Fruit fly (Drosophila melanogaster): ENCODE results near the gene Gr93b.

Gene Gr93b

dm6 chr3R:21887588-21888007 lies 44.0 kb upstream of the Gr93b start (continued):
- TF ChIP-seq YL-1 (GFP tag; optimal IDR thresholded peaks at IDR 0.05) (no peak), sob (GFP tag; IDR thresholded peaks at IDR 0.05) (no peak), CG7963 (GFP tag; IDR thresholded peaks at IDR 0.05; ENCODE audit: partially characterized antibody) (no peak), Stat92E (GFP tag; optimal IDR thresholded peaks at IDR 0.05) (no peak), CG14860 (GFP tag; IDR thresholded peaks at IDR 0.05; ENCODE audit: partially characterized antibody) (no peak), CG1024 (GFP tag; IDR thresholded peaks at IDR 0.05) (no peak), Sry-β (GFP tag; optimal IDR thresholded peaks at IDR 0.05) (no peak), gem (tag; optimal IDR thresholded peaks at IDR 0.05) (peak; percentile 36), hbn (GFP tag; IDR thresholded peaks at IDR 0.05; ENCODE audit: partially characterized antibody) (no peak), lola (GFP tag; optimal IDR thresholded peaks at IDR 0.05) (peak in 1 of 3 experiments; percentile 56), TFAM (GFP tag; optimal IDR thresholded peaks at IDR 0.05) (no peak), wdn (GFP tag; IDR thresholded peaks at IDR 0.05) (no peak), dm (GFP tag; optimal IDR thresholded peaks at IDR 0.05) (no peak), yki (optimal IDR thresholded peaks at IDR 0.05) (no peak), CG18011 (GFP tag; optimal IDR thresholded peaks at IDR 0.05) (no peak), odd (GFP tag; optimal IDR thresholded peaks at IDR 0.05) (no peak), Hr39 (optimal IDR thresholded peaks at IDR 0.05) (no peak), CG13287 (GFP tag; IDR thresholded peaks at IDR 0.05; ENCODE audit: partially characterized antibody) (no peak), Atf6 (GFP tag; IDR thresholded peaks at IDR 0.05) (peak; percentile 31; the same call in 1 of the 2 replicates), jigr1 (GFP tag; IDR thresholded peaks at IDR 0.05) (no peak), Sox100B (GFP tag; optimal IDR thresholded peaks at IDR 0.05) (peak; percentile 12), CG12769 (tag; optimal IDR thresholded peaks at IDR 0.05) (no peak), Abd-B (GFP tag; optimal IDR thresholded peaks at IDR 0.05) (no peak), ranshi (GFP tag; IDR thresholded peaks at IDR 0.05) (peak; percentile 53), sr (GFP tag; IDR thresholded peaks at IDR 0.05) (no peak), sug (tag; optimal IDR thresholded peaks at IDR 0.05) (no peak), CG17802 (tag; optimal IDR thresholded peaks at IDR 0.05) (no peak), CG7372 (GFP tag; IDR thresholded peaks at IDR 0.05) (no peak), CG8388 (GFP tag; optimal IDR thresholded peaks at IDR 0.05) (peak; percentile 32), CG13775 (GFP tag; optimal IDR thresholded peaks at IDR 0.05) (peak; percentile 10), so (GFP tag; IDR thresholded peaks at IDR 0.05) (no peak), CG4328 (GFP tag; optimal IDR thresholded peaks at IDR 0.05) (no peak), tgo (GFP tag; IDR thresholded peaks at IDR 0.05) (peak; percentile 36; the same call in 1 of the 3 replicates), CG3847 (GFP tag; IDR thresholded peaks at IDR 0.05) (no peak), CG17359 (tag; optimal IDR thresholded peaks at IDR 0.05) (peak; percentile 45), CG18619 (GFP tag; optimal IDR thresholded peaks at IDR 0.05) (no peak), cad (GFP tag; optimal IDR thresholded peaks at IDR 0.05) (no peak), CG17361 (GFP tag; IDR thresholded peaks at IDR 0.05) (peak; percentile 85), HLH54F (GFP tag; optimal IDR thresholded peaks at IDR 0.05) (no peak), ssp (GFP tag; IDR thresholded peaks at IDR 0.05) (peak; percentile 34; the same call in 1 of the 2 replicates), Kr (GFP tag; optimal IDR thresholded peaks at IDR 0.05) (no peak), Fer3 (tag; optimal IDR thresholded peaks at IDR 0.05) (no peak), CG11456 (GFP tag; IDR thresholded peaks at IDR 0.05) (peak; percentile 57; the same call in 1 of the 3 replicates), CG3163 (GFP tag; optimal IDR thresholded peaks at IDR 0.05) (no peak), CG1792 (GFP tag; optimal IDR thresholded peaks at IDR 0.05) (no peak), da (GFP tag; optimal IDR thresholded peaks at IDR 0.05) (no peak), amos (GFP tag; IDR thresholded peaks at IDR 0.05; ENCODE audit: partially characterized antibody) (no peak), Sin3A (optimal IDR thresholded peaks at IDR 0.05) (no peak), CG9817 (tag; optimal IDR thresholded peaks at IDR 0.05) (peak; percentile 19), CG2202 (tag; optimal IDR thresholded peaks at IDR 0.05) (no peak), CG4820 (GFP tag; optimal IDR thresholded peaks at IDR 0.05) (peak; percentile 44), HLH3B (GFP tag; IDR thresholded peaks at IDR 0.05) (peak; percentile 42; the same call in 1 of the 2 replicates)
